Fruit fly (Drosophila melanogaster) whole organism, wandering third instar larva: ENCODE measurements around the gene Z600.

Experiments
- Abd-B ChIP-seq: fragments of >200 bp; optimal IDR thresholded peaks from 2 replicates; lab custom pipeline; 2017; ENCODE audit warnings: missing biosample characterization, missing genetic modification characterization
- CG32264 ChIP-seq: fragments of 200-800 bp; sonication (Bioruptor generic); optimal IDR thresholded peaks from 2 replicates; lab custom pipeline; 2016; ENCODE audit warnings: missing biosample characterization, missing genetic modification characterization
- CG9705 ChIP-seq: fragments of 200-800 bp; sonication (Bioruptor generic); optimal IDR thresholded peaks from 2 replicates; lab custom pipeline; 2018; ENCODE audit warnings: missing biosample characterization, mild to moderate bottlenecking, missing genetic modification characterization
- CrebA ChIP-seq: fragments of 200-800 bp; sonication (Bioruptor generic); optimal IDR thresholded peaks from 2 replicates; lab custom pipeline; 2016; ENCODE audit warnings: missing biosample characterization, mild to moderate bottlenecking, missing genetic modification characterization, borderline replicate concordance
- Dfd ChIP-seq: fragments of >200 bp; optimal IDR thresholded peaks from 2 replicates; lab custom pipeline; 2017; ENCODE audit warnings: missing biosample characterization, missing genetic modification characterization
- Dif ChIP-seq: fragments of 200-275, 200-300 bp; sonication (Bioruptor generic); optimal IDR thresholded peaks from 2 replicates; lab custom pipeline; 2018; ENCODE audit warnings: missing biosample characterization, missing genetic modification characterization; ENCODE audit not compliant: partially characterized antibody
- GATAd ChIP-seq: sonication (Bioruptor generic); optimal IDR thresholded peaks from 2 replicates; lab custom pipeline; 2016; ENCODE audit warnings: missing biosample characterization, missing genetic modification characterization
- HLH106 ChIP-seq: fragments of 200-800 bp; optimal IDR thresholded peaks from 3 replicates; lab custom pipeline; 2019; ENCODE audit warnings: missing biosample characterization, mild to moderate bottlenecking, missing genetic modification characterization, moderate library complexity
- Hr78 ChIP-seq: fragments of >200 bp; optimal IDR thresholded peaks from 2 replicates; lab custom pipeline; 2017; ENCODE audit warnings: missing biosample characterization, missing genetic modification characterization
- Hr83 ChIP-seq: fragments of 200-300 bp; sonication (Bioruptor generic); optimal IDR thresholded peaks from 2 replicates; lab custom pipeline; 2016; ENCODE audit warnings: missing biosample characterization, mild to moderate bottlenecking, missing genetic modification characterization, moderate library complexity; ENCODE audit not compliant: poor library complexity, severe bottlenecking
- Mio ChIP-seq: sonication (Bioruptor generic); optimal IDR thresholded peaks from 2 replicates; lab custom pipeline; 2016; ENCODE audit warnings: missing biosample characterization, missing genetic modification characterization
- Myc ChIP-seq: fragments of >200 bp; optimal IDR thresholded peaks from 2 replicates; lab custom pipeline; 2017
- N ChIP-seq: fragments of >200 bp; optimal IDR thresholded peaks from 2 replicates; lab custom pipeline; 2018; ENCODE audit warnings: missing biosample characterization, missing external identifiers, missing genetic modification characterization
- Rel ChIP-seq, 2 experiments: fragments of 200-800 bp; sonication (Bioruptor generic) in 1 of 2; optimal IDR thresholded peaks; 2 replicates in 1 of 2; 3 replicates in 1 of 2; lab custom pipeline; 2016 to 2019; ENCODE audit warnings: mild to moderate bottlenecking in 2 of 2, missing biosample characterization in 2 of 2, missing genetic modification characterization in 2 of 2, moderate library complexity in 1 of 2
- br ChIP-seq: fragments of 200-800 bp; sonication (Bioruptor generic); optimal IDR thresholded peaks from 2 replicates; lab custom pipeline; 2016; ENCODE audit warnings: missing biosample characterization, missing genetic modification characterization
- brk ChIP-seq: fragments of 200-800 bp; sonication (Bioruptor generic); optimal IDR thresholded peaks from 2 replicates; lab custom pipeline; 2016; ENCODE audit warnings: missing biosample characterization, mild to moderate bottlenecking, missing genetic modification characterization
- dl ChIP-seq, 2 experiments: fragments of 175-275, 200-275 bp in 1 of 2; fragments of 200-275 bp in 1 of 2; sonication (Bioruptor generic); optimal IDR thresholded peaks; lab custom pipeline; 2018; ENCODE audit warnings: mild to moderate bottlenecking in 2 of 2, missing biosample characterization in 2 of 2, missing genetic modification characterization in 2 of 2, moderate library complexity in 2 of 2; ENCODE audit not compliant: partially characterized antibody in 2 of 2, insufficient read depth in 1 of 2
- dmrt93B ChIP-seq: fragments of 200-800 bp; sonication (Bioruptor generic); optimal IDR thresholded peaks from 2 replicates; lab custom pipeline; 2018; ENCODE audit warnings: missing biosample characterization, mild to moderate bottlenecking, missing genetic modification characterization
- dsf ChIP-seq: sonication (Bioruptor generic); optimal IDR thresholded peaks from 2 replicates; lab custom pipeline; 2016; ENCODE audit warnings: missing biosample characterization, missing genetic modification characterization, borderline replicate concordance
- foxo ChIP-seq, 2 experiments: fragments of 200-800 bp; sonication (Bioruptor generic); optimal IDR thresholded peaks; 2 replicates in 1 of 2; 3 replicates in 1 of 2; lab custom pipeline; 2016 to 2017; ENCODE audit warnings: missing biosample characterization in 2 of 2, missing genetic modification characterization in 2 of 2
- fru ChIP-seq: fragments of 200-800 bp; sonication (Bioruptor generic); optimal IDR thresholded peaks from 3 replicates; lab custom pipeline; 2016; ENCODE audit warnings: missing biosample characterization, mild to moderate bottlenecking, missing genetic modification characterization
- jim ChIP-seq: fragments of 175-275, 200-325 bp; sonication (Bioruptor generic); optimal IDR thresholded peaks from 2 replicates; lab custom pipeline; 2016; ENCODE audit warnings: missing biosample characterization, mild to moderate bottlenecking, missing genetic modification characterization
- lola ChIP-seq: fragments of >200 bp; optimal IDR thresholded peaks from 2 replicates; lab custom pipeline; 2017; ENCODE audit warnings: missing biosample characterization, missing genetic modification characterization
- psq ChIP-seq: fragments of 200-800 bp; sonication (Bioruptor generic); optimal IDR thresholded peaks from 3 replicates; lab custom pipeline; 2017; ENCODE audit warnings: missing biosample characterization, mild to moderate bottlenecking, missing genetic modification characterization, moderate library complexity
- rgr ChIP-seq: fragments of 200-800 bp; sonication (Bioruptor generic); optimal IDR thresholded peaks from 3 replicates; lab custom pipeline; 2016; ENCODE audit warnings: missing biosample characterization, mild to moderate bottlenecking, missing genetic modification characterization
- sage ChIP-seq: fragments of 200-800 bp; sonication (Bioruptor generic); optimal IDR thresholded peaks from 2 replicates; lab custom pipeline; 2016; ENCODE audit warnings: missing biosample characterization, mild to moderate bottlenecking, missing genetic modification characterization
- sv ChIP-seq: fragments of 200-800 bp; sonication (Bioruptor generic); optimal IDR thresholded peaks from 3 replicates; lab custom pipeline; 2016; ENCODE audit warnings: missing biosample characterization, missing genetic modification characterization
- woc ChIP-seq: sonication (Bioruptor generic); optimal IDR thresholded peaks from 2 replicates; lab custom pipeline; 2016; ENCODE audit warnings: missing biosample characterization, mild to moderate bottlenecking, missing genetic modification characterization

The Z600 gene

DNA sequence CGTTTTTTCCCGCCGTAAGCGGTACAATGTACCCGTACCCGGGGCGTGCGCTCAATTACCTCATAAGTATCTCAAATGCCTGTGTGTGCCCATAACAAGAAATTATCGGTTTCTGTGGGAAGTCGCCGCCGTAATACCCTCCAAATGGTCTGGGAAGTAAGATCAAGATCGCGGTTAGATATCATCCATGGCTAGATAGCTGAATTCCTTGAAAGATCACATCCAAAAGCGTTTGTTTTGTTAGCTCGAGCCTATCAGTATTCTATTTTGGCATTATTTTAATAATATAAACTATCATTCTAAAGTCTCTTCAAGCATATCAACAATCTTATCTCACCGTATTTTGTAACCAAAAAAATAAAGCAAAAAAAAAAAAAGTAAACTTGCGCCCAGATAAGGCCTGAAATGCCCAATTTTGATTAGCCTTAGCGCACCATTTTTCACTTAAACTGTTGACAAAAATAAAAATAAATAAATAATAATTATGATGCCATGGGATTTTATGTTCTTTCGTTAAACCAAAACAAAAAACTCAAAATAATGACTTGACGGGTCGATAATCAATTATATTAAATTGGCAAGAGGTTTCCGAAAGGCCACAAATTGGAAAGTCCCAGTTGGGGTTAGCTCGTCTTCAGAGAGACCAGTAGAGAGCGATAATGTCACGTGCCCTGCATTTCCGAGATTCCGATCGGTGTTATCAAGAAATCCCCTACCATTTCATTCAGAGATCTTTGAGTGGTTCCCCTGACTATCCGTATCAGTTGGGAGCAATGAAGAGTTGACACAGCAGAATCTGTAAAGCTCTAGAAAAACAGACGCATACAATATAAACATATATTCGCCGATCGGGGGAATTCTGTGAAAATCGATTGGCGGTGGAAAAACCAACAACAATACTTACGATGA is 30.0 kb downstream of the Z600 start:
- no peak for TF ChIP-seq Myc (lab: Kevin White, UChicago)
- TF ChIP-seq Hr83, result no peak
- no peak for TF ChIP-seq jim (GFP tag; lab: Kevin White, UChicago)
- no peak for TF ChIP-seq Rel (GFP tag; optimal IDR thresholded peaks at IDR 0.05; lab: Kevin White, UChicago)
- peak; percentile 95 for TF ChIP-seq Rel (tag; optimal IDR thresholded peaks at IDR 0.05; lab: Kevin White, UChicago)
- no peak for TF ChIP-seq psq (GFP tag; lab: Kevin White, UChicago)

DNA sequence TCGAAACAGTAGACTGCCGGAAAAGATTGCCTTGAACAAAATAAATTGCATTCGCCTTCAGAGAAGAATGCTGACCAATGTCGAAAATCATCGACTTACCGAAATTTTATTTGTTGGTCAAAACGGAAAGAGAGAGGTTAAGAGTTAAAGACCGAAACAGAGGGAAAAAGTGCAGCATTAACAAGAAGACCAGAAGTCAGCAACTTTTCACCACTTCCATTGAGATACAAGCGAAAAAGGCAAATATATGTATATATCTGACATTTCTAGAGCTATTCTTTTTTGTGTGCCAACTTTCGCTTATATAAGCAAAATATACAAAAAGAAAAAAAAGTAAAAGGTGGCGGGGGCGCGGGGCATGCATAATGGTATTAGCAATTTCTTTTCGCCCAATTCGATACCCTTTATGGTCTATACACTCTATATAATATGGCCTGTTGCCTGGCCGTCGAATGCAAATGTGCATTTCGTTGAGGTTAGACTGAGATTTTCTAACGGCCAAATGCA is 31.1 kb downstream of the Z600 start:
- TF ChIP-seq foxo (GFP tag; optimal IDR thresholded peaks at IDR 0.05; lab: Kevin White, UChicago), result no peak
- TF ChIP-seq Mio (GFP tag; lab: Kevin White, UChicago), result no peak
- TF ChIP-seq CG32264, result no peak
- no peak for TF ChIP-seq CG9705
- TF ChIP-seq jim (GFP tag; lab: Kevin White, UChicago), result no peak
- no peak for TF ChIP-seq fru (GFP tag; lab: Kevin White, UChicago)
- TF ChIP-seq br (GFP tag; lab: Kevin White, UChicago), result no peak
- TF ChIP-seq dl (GFP tag; optimal IDR thresholded peaks at IDR 0.05; lab: Kevin White, UChicago; ENCODE audit: insufficient read depth in 1 of 2, partially characterized antibody in 2 of 2), result no peak
- no peak for TF ChIP-seq Dif
- no peak for TF ChIP-seq woc (GFP tag; lab: Kevin White, UChicago)
- TF ChIP-seq Abd-B, result no peak
- TF ChIP-seq dsf (GFP tag; lab: Kevin White, UChicago), result no peak
- no peak for TF ChIP-seq Hr83
- no peak for TF ChIP-seq lola (GFP tag; lab: Kevin White, UChicago)
- no peak for TF ChIP-seq sv (GFP tag; lab: Kevin White, UChicago)
- TF ChIP-seq CrebA (GFP tag; lab: Kevin White, UChicago), result no peak
- TF ChIP-seq brk (GFP tag; lab: Kevin White, UChicago), result no peak

DNA sequence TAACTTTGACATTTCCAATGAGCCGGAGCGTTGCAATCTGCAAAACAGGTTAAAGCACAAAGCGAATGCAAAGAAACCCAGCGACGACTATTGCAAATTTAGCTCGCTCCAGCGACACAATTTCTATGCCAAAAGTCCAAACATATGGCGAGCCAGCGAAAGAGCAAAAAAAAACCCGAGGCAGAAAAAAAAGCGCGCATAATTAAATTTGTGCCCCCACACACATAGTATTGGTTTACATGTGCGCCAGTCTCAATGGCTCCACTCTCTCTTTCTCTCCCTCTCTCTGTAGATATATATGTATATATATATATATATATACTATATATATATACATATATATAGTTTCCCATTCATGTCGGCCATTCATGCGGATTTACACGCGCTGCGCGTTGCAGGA is 31.8 kb downstream of the Z600 start:
- TF ChIP-seq dl (GFP tag; optimal IDR thresholded peaks at IDR 0.05; lab: Kevin White, UChicago; ENCODE audit: insufficient read depth in 1 of 2, partially characterized antibody in 2 of 2) (no peak), Rel (GFP tag; optimal IDR thresholded peaks at IDR 0.05; lab: Kevin White, UChicago) (no peak), Rel (tag; optimal IDR thresholded peaks at IDR 0.05; lab: Kevin White, UChicago) (no peak), dmrt93B (GFP tag; lab: Kevin White, UChicago) (no peak), CG9705 (no peak), N (no peak), brk (GFP tag; lab: Kevin White, UChicago) (no peak), GATAd (GFP tag; lab: Kevin White, UChicago) (no peak), psq (GFP tag; lab: Kevin White, UChicago) (no peak), Abd-B (no peak), rgr (GFP tag; lab: Kevin White, UChicago) (no peak), jim (GFP tag; lab: Kevin White, UChicago) (no peak)

DNA sequence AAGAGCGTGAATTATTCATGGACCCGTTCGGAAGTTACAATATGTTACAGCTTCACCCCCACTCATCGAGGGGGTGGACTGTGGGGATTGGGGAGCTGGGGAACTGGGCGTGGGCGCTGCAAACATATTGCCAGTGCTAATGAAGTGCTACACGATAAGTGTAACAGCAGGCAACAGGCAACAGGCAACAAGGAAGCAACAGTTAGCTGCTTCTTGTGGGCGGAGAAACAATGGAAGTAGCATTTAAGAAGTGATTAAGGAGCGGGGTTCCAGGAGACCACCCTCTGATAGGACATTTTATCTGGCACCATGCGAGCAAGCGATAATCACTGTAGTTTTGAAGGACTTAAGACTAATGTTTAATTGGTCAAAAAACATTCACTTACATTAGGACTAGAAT is 32.4 kb downstream of the Z600 start:
- no peak for TF ChIP-seq brk (GFP tag; lab: Kevin White, UChicago)
- no peak for TF ChIP-seq Mio (GFP tag; lab: Kevin White, UChicago)
- TF ChIP-seq dsf (GFP tag; lab: Kevin White, UChicago), result no peak
- TF ChIP-seq CG32264, result no peak
- TF ChIP-seq br (GFP tag; lab: Kevin White, UChicago), result no peak
- no peak for TF ChIP-seq HLH106 (tag; lab: Kevin White, UChicago)
- TF ChIP-seq N, result no peak
- no peak for TF ChIP-seq rgr (GFP tag; lab: Kevin White, UChicago)
- TF ChIP-seq dmrt93B (GFP tag; lab: Kevin White, UChicago), result no peak
- no peak for TF ChIP-seq sage (GFP tag; lab: Kevin White, UChicago)
- no peak for TF ChIP-seq Hr83
- no peak for TF ChIP-seq Dfd (GFP tag; lab: Kevin White, UChicago)
- no peak for TF ChIP-seq Dif
- no peak for TF ChIP-seq Myc (lab: Kevin White, UChicago)
- no peak for TF ChIP-seq woc (GFP tag; lab: Kevin White, UChicago)
- no peak for TF ChIP-seq Hr78 (GFP tag; lab: Kevin White, UChicago)
- no peak for TF ChIP-seq foxo (GFP tag; optimal IDR thresholded peaks at IDR 0.05; lab: Kevin White, UChicago)
- no peak for TF ChIP-seq lola (GFP tag; lab: Kevin White, UChicago)
- TF ChIP-seq, all 38 proteins: peak for 0
